Fruit fly (Drosophila melanogaster) whole organism, pupa: ENCODE results near the gene CG12766.

Source experiments
- CG10348 ChIP-seq: fragments of 200-800 bp; sonication (Bioruptor generic); IDR thresholded peaks from 2 replicates; pipeline ENCODE4 v1.3.6; 2022; ENCODE audit warnings: missing biosample characterization, missing genetic modification characterization
- CG12605 ChIP-seq: fragments of 200-800 bp; sonication (Bioruptor generic); IDR thresholded peaks from 2 replicates; pipeline ENCODE4 v1.3.6; 2022; ENCODE audit warnings: missing biosample characterization, missing genetic modification characterization
- CG13204 ChIP-seq: fragments of 200-800 bp; sonication (Bioruptor generic); optimal IDR thresholded peaks from 2 replicates; lab custom pipeline; 2018; ENCODE audit warnings: missing biosample characterization, mild to moderate bottlenecking, missing genetic modification characterization, moderate library complexity
- CG14655 ChIP-seq: fragments of 200-800 bp; sonication (Bioruptor generic); optimal IDR thresholded peaks from 3 replicates; lab custom pipeline; 2017; ENCODE audit warnings: mild to moderate bottlenecking, missing biosample characterization, missing genetic modification reagents, missing genetic modification characterization
- CG15710 ChIP-seq: fragments of 200-800 bp; sonication (Bioruptor generic); optimal IDR thresholded peaks from 2 replicates; lab custom pipeline; 2018; ENCODE audit warnings: missing biosample characterization, mild to moderate bottlenecking, missing genetic modification characterization, moderate library complexity
- CG17806 ChIP-seq: fragments of 200-800 bp; sonication (Bioruptor generic); optimal IDR thresholded peaks from 2 replicates; lab custom pipeline; 2018; ENCODE audit warnings: missing biosample characterization, mild to moderate bottlenecking, missing genetic modification characterization, moderate library complexity
- CG32121 ChIP-seq: fragments of 200-800 bp; sonication (Bioruptor generic); IDR thresholded peaks from 2 replicates; pipeline ENCODE4 v1.3.6; 2022; ENCODE audit warnings: missing biosample characterization, missing genetic modification characterization
- CG34367 ChIP-seq: fragments of 200-800 bp; sonication (Bioruptor generic); optimal IDR thresholded peaks from 2 replicates; lab custom pipeline; 2018; ENCODE audit warnings: missing biosample characterization, mild to moderate bottlenecking, missing genetic modification characterization
- CG4496 ChIP-seq: fragments of 200-800 bp; sonication (Bioruptor generic); IDR thresholded peaks from 3 replicates; pipeline ENCODE4 v1.3.6; 2022; ENCODE audit warnings: missing biosample characterization, missing genetic modification characterization
- CG8159 ChIP-seq: fragments of 200-800 bp; sonication (Bioruptor generic); optimal IDR thresholded peaks from 3 replicates; lab custom pipeline; 2018; ENCODE audit warnings: missing biosample characterization, mild to moderate bottlenecking, missing genetic modification characterization, moderate library complexity
- CG8301 ChIP-seq: fragments of 200-800 bp; sonication (Bioruptor generic); optimal IDR thresholded peaks from 2 replicates; lab custom pipeline; 2018; ENCODE audit warnings: missing biosample characterization, mild to moderate bottlenecking, missing genetic modification characterization
- CG9948 ChIP-seq: fragments of 200-800 bp; sonication (Bioruptor generic); optimal IDR thresholded peaks from 2 replicates; lab custom pipeline; 2018; ENCODE audit warnings: missing biosample characterization, mild to moderate bottlenecking, missing genetic modification characterization, moderate library complexity
- D1 ChIP-seq: fragments of 200-800 bp; sonication (Bioruptor generic); optimal IDR thresholded peaks from 2 replicates; lab custom pipeline; 2018; ENCODE audit warnings: missing biosample characterization, mild to moderate bottlenecking, missing genetic modification characterization, moderate library complexity
- EcR ChIP-seq: fragments of 200-800 bp; sonication (Bioruptor generic); optimal IDR thresholded peaks from 3 replicates; lab custom pipeline; 2019; ENCODE audit warnings: missing biosample characterization, missing genetic modification characterization, mild to moderate bottlenecking, moderate library complexity, missing genetic modification reagents
- Ets98B ChIP-seq: fragments of 200-800 bp; sonication (Bioruptor generic); IDR thresholded peaks from 2 replicates; pipeline ENCODE4 v1.3.6; 2022; ENCODE audit warnings: missing biosample characterization, missing genetic modification characterization
- Pif1A ChIP-seq: fragments of 200-800 bp; sonication (Bioruptor generic); optimal IDR thresholded peaks from 3 replicates; lab custom pipeline; 2016; ENCODE audit warnings: missing biosample characterization, missing genetic modification characterization
- Pif1B ChIP-seq: fragments of 200-800 bp; sonication (Bioruptor generic); optimal IDR thresholded peaks from 3 replicates; lab custom pipeline; 2016; ENCODE audit warnings: missing biosample characterization, missing genetic modification characterization
- Snoo ChIP-seq: fragments of 200-800 bp; sonication (Bioruptor generic); optimal IDR thresholded peaks from 3 replicates; lab custom pipeline; 2017; ENCODE audit warnings: missing biosample characterization, mild to moderate bottlenecking, missing genetic modification characterization, inconsistent platforms
- fd96Ca ChIP-seq: fragments of 200-800 bp; sonication (Bioruptor generic); IDR thresholded peaks from 3 replicates; pipeline ENCODE4 v1.3.6; 2022; ENCODE audit warnings: missing biosample characterization, missing genetic modification characterization
- gl ChIP-seq: fragments of 200-800 bp; sonication (Bioruptor generic); optimal IDR thresholded peaks from 2 replicates; lab custom pipeline; 2018; ENCODE audit warnings: missing biosample characterization, mild to moderate bottlenecking, missing genetic modification characterization
- rn ChIP-seq: fragments of 200-800 bp; sonication (Bioruptor generic); IDR thresholded peaks from 2 replicates; pipeline ENCODE4 v1.3.6; 2022; ENCODE audit warnings: missing biosample characterization, missing genetic modification characterization

Gene CG12766

DNA sequence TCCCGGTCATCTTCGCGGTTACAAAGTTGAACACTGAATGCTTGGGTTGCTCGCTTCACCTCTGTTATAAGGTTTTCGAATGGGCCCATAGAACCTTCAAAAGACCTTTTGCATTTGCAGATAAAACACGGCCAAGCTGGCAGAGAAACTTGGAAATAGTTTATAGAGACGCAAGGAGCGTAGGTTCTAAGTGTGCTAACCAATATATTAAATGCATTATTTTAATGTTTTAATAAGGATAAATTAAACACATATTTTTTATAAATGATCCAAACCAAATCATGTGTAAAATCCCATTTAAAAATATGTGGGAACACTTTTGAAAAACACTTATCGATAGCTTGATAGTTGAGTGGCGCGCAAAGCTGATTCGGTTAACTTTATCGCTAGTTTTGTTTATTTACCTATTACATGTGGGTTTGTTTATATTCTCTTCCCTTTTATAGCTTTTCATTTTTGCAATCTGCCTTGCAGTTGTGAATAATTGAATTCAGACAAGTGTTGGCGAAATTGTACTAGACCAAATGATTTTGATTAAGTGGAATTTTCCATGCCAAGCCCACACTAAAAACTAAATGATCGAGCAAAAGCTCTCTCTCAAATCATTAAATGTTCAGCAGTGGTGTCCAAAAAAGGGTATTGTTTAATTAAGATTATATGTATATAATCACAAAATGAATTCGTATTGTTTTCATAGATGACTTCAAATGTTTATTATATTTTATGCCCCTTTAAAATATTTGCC is at the start of gene CG12766:
TSS of gene CG12766 (minus strand) at position 51 of the 745 bp plus-strand sequence.
- TF ChIP-seq D1, result no peak
- TF ChIP-seq Snoo (tag; lab: Kevin White, UChicago), result no peak
- TF ChIP-seq gl, result no peak
- peak; percentile 52 for TF ChIP-seq CG32121 (GFP tag; lab: Robert Waterston, UW)
- TF ChIP-seq CG12605 (GFP tag; lab: Robert Waterston, UW), result peak; percentile 55
- no peak for TF ChIP-seq CG10348 (GFP tag; lab: Robert Waterston, UW)
- peak; percentile 21; the same call in 1 of the 2 replicates for TF ChIP-seq Ets98B (GFP tag; lab: Robert Waterston, UW)
- no peak for TF ChIP-seq rn (GFP tag; lab: Robert Waterston, UW)
- TF ChIP-seq Pif1A (GFP tag; lab: Kevin White, UChicago), result no peak
- no peak for TF ChIP-seq CG15710
- peak; percentile 80 for TF ChIP-seq CG4496
- TF ChIP-seq, all 21 proteins: peak for 4

DNA sequence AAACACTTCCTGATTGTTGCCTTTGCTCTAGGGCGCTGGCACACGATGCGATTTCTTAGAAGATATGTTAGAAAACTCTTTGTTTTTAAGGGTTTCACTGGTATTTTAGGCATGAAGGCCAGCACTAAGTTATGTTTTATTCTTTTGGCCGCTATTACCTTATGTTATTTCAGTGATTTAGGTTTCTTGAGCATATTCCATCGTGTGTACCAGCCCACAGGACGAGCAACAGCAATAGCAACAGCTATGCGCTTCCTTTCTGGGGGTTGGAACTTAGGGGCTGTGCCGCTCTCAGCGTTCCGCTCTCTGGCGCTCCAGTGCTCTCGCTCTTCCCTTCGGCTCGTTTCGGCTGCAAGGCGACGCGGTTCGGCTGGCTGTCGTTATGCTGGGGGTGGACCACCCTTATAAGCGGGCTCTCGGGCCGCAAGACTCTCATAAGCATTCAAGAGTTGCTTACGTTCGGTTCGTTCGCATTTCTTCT is 43.6 kb upstream of the CG12766 start, which contains the start of gene scrt:
TSS of gene scrt (plus strand) at position 431 of the 481 bp plus-strand sequence.
- TF ChIP-seq CG14655 (GFP tag; lab: Kevin White, UChicago), result no peak
- no peak for TF ChIP-seq CG32121 (GFP tag; lab: Robert Waterston, UW)
- TF ChIP-seq Pif1B, result no peak
- TF ChIP-seq CG10348 (GFP tag; lab: Robert Waterston, UW), result no peak
- TF ChIP-seq CG34367 (tag; lab: Kevin White, UChicago), result no peak
- 0 out of 3 replicates have a peak, but pooled peaks have one; percentile 7 for TF ChIP-seq fd96Ca (GFP tag; lab: Robert Waterston, UW)

DNA sequence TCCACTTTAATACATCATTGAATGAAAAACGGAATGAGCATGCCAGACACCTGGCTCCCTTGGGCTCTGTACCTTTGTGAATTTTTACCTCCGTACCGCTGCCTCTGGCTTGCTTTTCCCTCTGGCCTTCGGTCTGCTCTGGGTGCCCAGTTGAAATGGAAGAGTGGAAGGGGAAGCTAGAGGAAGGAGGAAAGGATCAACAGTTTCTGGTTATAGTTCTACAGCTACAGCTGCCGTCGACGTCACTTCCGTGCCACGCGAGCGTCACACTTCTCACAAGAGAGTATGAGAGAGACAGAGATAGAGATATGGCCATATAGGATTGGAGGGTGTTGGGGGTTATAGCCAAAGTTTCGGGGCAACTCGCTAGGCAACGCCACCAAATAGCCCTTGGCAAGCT is 40.1 kb upstream of the CG12766 start:
- TF ChIP-seq CG9948 (no peak), CG32121 (GFP tag; lab: Robert Waterston, UW) (no peak), CG4496 (no peak), Snoo (tag; lab: Kevin White, UChicago) (no peak)
- TF ChIP-seq, all 21 proteins: peak for 0

DNA sequence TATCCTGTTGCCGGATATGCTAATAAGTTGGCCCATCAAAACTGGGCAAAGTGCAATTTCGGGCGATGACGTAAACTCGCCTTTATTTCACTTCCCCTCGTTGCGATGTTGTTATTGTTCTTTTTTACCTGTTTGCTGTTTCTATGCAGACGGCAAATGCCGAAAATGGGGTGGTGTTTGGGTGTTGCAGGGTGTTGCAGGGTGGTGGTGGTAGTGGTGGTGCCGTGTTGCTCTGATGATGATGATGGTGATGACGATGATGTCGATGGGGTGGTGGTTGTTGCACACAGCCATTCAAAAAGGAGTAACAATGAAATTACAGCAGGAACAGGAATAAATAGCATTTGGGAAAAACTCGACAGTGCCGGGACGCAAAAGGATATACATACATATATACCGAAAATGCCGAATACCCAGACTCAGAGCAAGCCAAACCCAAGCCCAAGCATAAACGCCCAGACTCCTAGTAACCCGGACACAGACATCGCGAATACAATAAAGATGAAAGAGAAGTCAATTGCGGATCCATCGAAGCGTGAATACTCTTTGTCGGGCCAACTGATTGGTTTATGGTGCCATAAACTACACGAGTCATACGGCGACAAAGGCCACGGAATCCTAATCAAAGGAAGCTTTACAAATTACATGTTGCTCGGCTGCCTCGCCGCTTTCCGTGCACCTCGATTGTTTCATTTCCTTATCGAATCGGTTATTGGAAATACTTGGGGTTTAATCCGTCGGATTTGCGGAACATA is 39.0 kb upstream of the CG12766 start:
- TF ChIP-seq CG17806 (tag; lab: Kevin White, UChicago) (no peak), CG8301 (tag; lab: Kevin White, UChicago) (no peak), fd96Ca (GFP tag; lab: Robert Waterston, UW) (no peak), Pif1A (GFP tag; lab: Kevin White, UChicago) (no peak), EcR (GFP tag; lab: Kevin White, UChicago) (no peak), CG34367 (tag; lab: Kevin White, UChicago) (no peak), Pif1B (no peak), CG4496 (no peak), CG9948 (no peak), Snoo (tag; lab: Kevin White, UChicago) (no peak)

DNA sequence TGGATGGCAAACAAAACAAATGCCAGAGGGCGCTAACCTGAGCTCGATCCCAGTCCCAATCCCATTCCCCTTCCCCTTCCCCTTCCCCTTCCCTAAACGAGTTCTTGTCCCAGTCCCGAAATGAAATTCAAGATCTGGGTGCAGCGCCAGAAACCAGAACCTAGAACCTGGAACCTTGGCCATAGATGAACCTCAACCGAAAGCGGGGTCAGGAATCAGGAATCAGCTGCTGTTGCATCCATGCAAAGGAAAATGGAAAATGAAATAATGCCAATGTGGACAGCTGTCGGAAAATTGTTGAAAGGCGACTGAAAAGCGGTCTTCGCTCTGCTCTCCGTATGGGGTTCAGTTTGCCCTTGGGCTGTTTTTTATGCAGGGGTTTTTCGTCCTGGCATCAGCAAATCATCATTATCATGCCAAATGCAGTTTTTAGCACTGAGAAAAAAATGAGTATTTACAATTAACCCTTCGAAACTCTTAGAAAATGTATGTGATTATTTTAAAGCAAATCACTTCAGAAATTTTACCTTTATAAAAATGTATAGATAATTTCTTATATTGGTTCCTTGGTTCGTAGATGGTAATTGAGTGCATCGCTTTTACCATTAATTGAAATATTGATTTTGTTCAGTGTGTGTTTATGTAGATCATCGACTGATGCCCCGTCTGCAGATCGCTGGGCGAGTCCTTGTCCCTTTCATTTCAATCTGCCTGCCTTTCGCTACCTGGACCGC is 37.9 kb upstream of the CG12766 start:
- no peak for TF ChIP-seq CG8301 (tag; lab: Kevin White, UChicago)
- no peak for TF ChIP-seq CG17806 (tag; lab: Kevin White, UChicago)
- TF ChIP-seq Ets98B (GFP tag; lab: Robert Waterston, UW), result no peak
- TF ChIP-seq gl, result no peak
- no peak for TF ChIP-seq CG14655 (GFP tag; lab: Kevin White, UChicago)
- TF ChIP-seq CG8159, result no peak
- no peak for TF ChIP-seq Pif1B
- TF ChIP-seq CG12605 (GFP tag; lab: Robert Waterston, UW), result no peak

DNA sequence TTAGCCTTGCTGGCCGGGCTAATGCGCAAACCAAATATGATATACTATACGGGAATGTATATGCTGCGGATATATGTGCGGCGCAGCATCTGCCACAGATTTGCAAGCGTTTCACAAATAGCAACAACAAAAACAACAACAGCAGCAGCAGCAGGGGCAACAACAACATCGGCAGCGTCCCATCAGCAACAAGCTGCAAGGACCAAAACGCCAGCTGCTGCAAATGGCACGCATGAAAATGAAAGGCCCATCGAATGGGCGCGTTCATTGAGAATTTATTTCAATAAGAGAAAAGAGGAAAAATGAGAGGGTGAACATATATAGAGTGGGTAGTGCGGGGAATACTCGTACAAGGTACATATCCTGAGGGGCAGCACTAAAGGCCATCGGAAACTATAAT is 36.5 kb upstream of the CG12766 start:
- TF ChIP-seq Pif1B, result no peak
- TF ChIP-seq CG13204 (GFP tag; lab: Kevin White, UChicago), result no peak
- TF ChIP-seq gl, result no peak
- no peak for TF ChIP-seq CG10348 (GFP tag; lab: Robert Waterston, UW)

DNA sequence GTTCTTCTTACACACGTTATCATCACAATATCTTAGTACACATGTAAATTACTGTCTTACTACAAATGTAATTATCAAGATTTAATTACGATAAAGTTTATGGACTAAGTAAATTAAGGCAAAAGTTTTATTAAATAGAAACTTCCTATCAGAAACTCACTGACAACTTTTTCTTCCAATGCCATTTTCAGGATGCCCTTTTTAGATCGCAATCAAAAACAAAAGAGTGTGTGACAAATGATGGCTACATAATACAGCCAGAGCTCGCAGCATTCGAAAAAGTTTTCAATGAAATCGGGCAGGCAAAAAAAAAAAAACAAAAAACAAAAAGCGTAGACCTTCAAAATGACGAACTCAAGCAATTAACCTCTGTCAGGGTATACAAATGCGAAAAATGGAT is 32.7 kb upstream of the CG12766 start, which contains the start of gene CG43915:
TSS of gene CG43915 (plus strand) at position 301 of the 400 bp plus-strand sequence.
- no peak for TF ChIP-seq Ets98B (GFP tag; lab: Robert Waterston, UW)
- TF ChIP-seq CG10348 (GFP tag; lab: Robert Waterston, UW), result no peak
- TF ChIP-seq Pif1A (GFP tag; lab: Kevin White, UChicago), result no peak
- no peak for TF ChIP-seq CG8301 (tag; lab: Kevin White, UChicago)
- TF ChIP-seq CG14655 (GFP tag; lab: Kevin White, UChicago), result no peak
- TF ChIP-seq gl, result no peak
- no peak for TF ChIP-seq Pif1B
- no peak for TF ChIP-seq CG8159
- TF ChIP-seq CG9948, result no peak
- TF ChIP-seq EcR (GFP tag; lab: Kevin White, UChicago), result no peak
- TF ChIP-seq fd96Ca (GFP tag; lab: Robert Waterston, UW), result no peak
- TF ChIP-seq Snoo (tag; lab: Kevin White, UChicago), result no peak
- no peak for TF ChIP-seq D1
- no peak for TF ChIP-seq CG12605 (GFP tag; lab: Robert Waterston, UW)
- no peak for TF ChIP-seq CG15710
- no peak for TF ChIP-seq CG17806 (tag; lab: Kevin White, UChicago)
- TF ChIP-seq CG34367 (tag; lab: Kevin White, UChicago), result no peak
